Worm (Caenorhabditis elegans) whole organism, late embryonic: ENCODE data around the gene pgap-1.

Experiments used
- C08G9.2 ChIP-seq: sonication (generic microtip); optimal IDR thresholded peaks from 2 replicates; lab custom pipeline; 2016; ENCODE audit warnings: mild to moderate bottlenecking, missing genetic modification characterization, moderate library complexity, missing compliant biosample characterization
- F13H6.1 ChIP-seq: sonication (generic microtip); optimal IDR thresholded peaks from 2 replicates; lab custom pipeline; 2016; ENCODE audit warnings: missing genetic modification characterization, missing compliant biosample characterization
- K02D7.2 ChIP-seq: sonication (generic microtip); optimal IDR thresholded peaks from 2 replicates; lab custom pipeline; 2017; ENCODE audit warnings: mild to moderate bottlenecking, missing genetic modification characterization, missing compliant biosample characterization
- K09A11.1 ChIP-seq: sonication (generic microtip); optimal IDR thresholded peaks from 2 replicates; lab custom pipeline; 2017; ENCODE audit warnings: antibody characterized with exemption, mild to moderate bottlenecking, missing genetic modification characterization, missing compliant biosample characterization; ENCODE audit not compliant: insufficient read depth
- T23F11.4 ChIP-seq: fragments of 200-800 bp; sonication (Bioruptor generic); optimal IDR thresholded peaks from 2 replicates; lab custom pipeline; 2018; ENCODE audit warnings: mild to moderate bottlenecking, missing genetic modification characterization, missing compliant biosample characterization
- ahr-1 ChIP-seq: sonication (generic microtip); optimal IDR thresholded peaks from 2 replicates; lab custom pipeline; 2016; ENCODE audit warnings: missing genetic modification characterization, missing compliant biosample characterization
- ceh-19 ChIP-seq: fragments of 200-800 bp; sonication (Bioruptor generic); optimal IDR thresholded peaks from 2 replicates; lab custom pipeline; 2018; ENCODE audit warnings: mild to moderate bottlenecking, missing genetic modification characterization, missing compliant biosample characterization
- ceh-2 ChIP-seq: sonication (generic microtip); optimal IDR thresholded peaks from 2 replicates; lab custom pipeline; 2016; ENCODE audit warnings: missing genotype, missing genetic modification characterization, missing compliant biosample characterization
- ceh-24 ChIP-seq: sonication (generic microtip); optimal IDR thresholded peaks from 2 replicates; lab custom pipeline; 2016; ENCODE audit warnings: mild to moderate bottlenecking, missing genetic modification characterization, missing compliant biosample characterization
- ceh-31 ChIP-seq: sonication (generic microtip); optimal IDR thresholded peaks from 2 replicates; lab custom pipeline; 2016; ENCODE audit warnings: missing genetic modification characterization, missing compliant biosample characterization
- ceh-34 ChIP-seq: sonication (generic microtip); optimal IDR thresholded peaks from 2 replicates; lab custom pipeline; 2016; ENCODE audit warnings: mild to moderate bottlenecking, missing genetic modification characterization, missing compliant biosample characterization
- ceh-48 ChIP-seq: sonication (generic microtip); optimal IDR thresholded peaks from 2 replicates; lab custom pipeline; 2016; ENCODE audit warnings: missing genetic modification characterization, inconsistent platforms, missing compliant biosample characterization
- eyg-1 ChIP-seq: sonication (generic microtip); optimal IDR thresholded peaks from 2 replicates; lab custom pipeline; 2016; ENCODE audit warnings: missing genotype, missing genetic modification characterization, missing compliant biosample characterization
- fax-1 ChIP-seq: sonication (generic microtip); optimal IDR thresholded peaks from 2 replicates; lab custom pipeline; 2016; ENCODE audit warnings: missing genotype, missing genetic modification characterization, missing compliant biosample characterization
- gmeb-2 ChIP-seq: sonication (generic microtip); optimal IDR thresholded peaks from 2 replicates; lab custom pipeline; 2016; ENCODE audit warnings: missing genetic modification characterization, inconsistent platforms, missing compliant biosample characterization
- hlh-13 ChIP-seq: fragments of 200-800 bp; sonication (Bioruptor generic); optimal IDR thresholded peaks from 2 replicates; lab custom pipeline; 2018; ENCODE audit warnings: mild to moderate bottlenecking, missing genetic modification characterization, missing compliant biosample characterization
- hlh-15 ChIP-seq: sonication (generic microtip); optimal IDR thresholded peaks from 2 replicates; lab custom pipeline; 2016; ENCODE audit warnings: missing genetic modification characterization, missing compliant biosample characterization
- hlh-30 ChIP-seq: sonication (generic microtip); optimal IDR thresholded peaks from 2 replicates; lab custom pipeline; 2017; ENCODE audit warnings: antibody characterized with exemption, missing genetic modification characterization, missing compliant biosample characterization; ENCODE audit not compliant: insufficient read depth
- lin-11 ChIP-seq: fragments of 200-800 bp; sonication (Bioruptor generic); optimal IDR thresholded peaks from 2 replicates; lab custom pipeline; 2018; ENCODE audit warnings: mild to moderate bottlenecking, missing genetic modification characterization, missing compliant biosample characterization
- madf-2 ChIP-seq: sonication (generic microtip); optimal IDR thresholded peaks from 2 replicates; lab custom pipeline; 2017; ENCODE audit warnings: missing genetic modification characterization, missing compliant biosample characterization
- mec-3 ChIP-seq: sonication (generic microtip); optimal IDR thresholded peaks from 2 replicates; lab custom pipeline; 2016; ENCODE audit warnings: borderline replicate concordance, missing genetic modification characterization, missing compliant biosample characterization
- nhr-232 ChIP-seq: sonication (generic microtip); optimal IDR thresholded peaks from 2 replicates; lab custom pipeline; 2016; ENCODE audit warnings: missing genetic modification characterization, missing compliant biosample characterization
- npax-4 ChIP-seq: sonication (generic microtip); optimal IDR thresholded peaks from 2 replicates; lab custom pipeline; 2016; ENCODE audit warnings: missing genetic modification characterization, missing compliant biosample characterization
- odd-2 ChIP-seq: sonication (generic microtip); optimal IDR thresholded peaks from 2 replicates; lab custom pipeline; 2017; ENCODE audit warnings: antibody characterized with exemption, mild to moderate bottlenecking, missing genetic modification characterization, missing compliant biosample characterization
- pat-9 ChIP-seq: fragments of 200-800 bp; sonication (Bioruptor generic); optimal IDR thresholded peaks from 2 replicates; lab custom pipeline; 2018; ENCODE audit warnings: mild to moderate bottlenecking, missing genetic modification characterization, moderate library complexity, missing compliant biosample characterization
- pax-1 ChIP-seq: fragments of 150-350 bp; optimal IDR thresholded peaks from 2 replicates; lab custom pipeline; 2014; ENCODE audit warnings: missing biosample characterization, missing genetic modification characterization
- pha-4 ChIP-seq: fragments of 150-350 bp; optimal IDR thresholded peaks from 2 replicates; lab custom pipeline; 2018; ENCODE audit warnings: missing biosample characterization, missing genetic modification reagents, missing genetic modification characterization
- pqm-1 ChIP-seq: sonication (generic microtip); optimal IDR thresholded peaks from 2 replicates; lab custom pipeline; 2016; ENCODE audit warnings: missing genetic modification characterization, missing compliant biosample characterization
- ref-2 ChIP-seq: sonication (generic microtip); optimal IDR thresholded peaks from 2 replicates; lab custom pipeline; 2016; ENCODE audit warnings: missing genetic modification characterization, missing compliant biosample characterization
- rnt-1 ChIP-seq: sonication (generic microtip); optimal IDR thresholded peaks from 2 replicates; lab custom pipeline; 2016; ENCODE audit warnings: missing genetic modification characterization, missing compliant biosample characterization
- tbx-7 ChIP-seq: sonication (generic microtip); optimal IDR thresholded peaks from 2 replicates; lab custom pipeline; 2016; ENCODE audit warnings: missing genotype, missing genetic modification characterization, missing compliant biosample characterization
- unc-3 ChIP-seq, 2 experiments: fragments of 200-800 bp in 1 of 2; sonication (Bioruptor generic) in 1 of 2; sonication (generic microtip) in 1 of 2; conservative IDR thresholded peaks in 1 of 2; optimal IDR thresholded peaks in 1 of 2; 2 replicates each; pipeline versions ENCODE4 v1.3.6 to Lab custom; 2016 to 2022; ENCODE audit warnings: missing compliant biosample characterization in 2 of 2, missing genetic modification characterization in 2 of 2, missing genetic modification reagents in 1 of 2
- zip-5 ChIP-seq: sonication (generic microtip); optimal IDR thresholded peaks from 2 replicates; lab custom pipeline; 2016; ENCODE audit warnings: missing genetic modification characterization, missing compliant biosample characterization

pgap-1 gene

DNA sequence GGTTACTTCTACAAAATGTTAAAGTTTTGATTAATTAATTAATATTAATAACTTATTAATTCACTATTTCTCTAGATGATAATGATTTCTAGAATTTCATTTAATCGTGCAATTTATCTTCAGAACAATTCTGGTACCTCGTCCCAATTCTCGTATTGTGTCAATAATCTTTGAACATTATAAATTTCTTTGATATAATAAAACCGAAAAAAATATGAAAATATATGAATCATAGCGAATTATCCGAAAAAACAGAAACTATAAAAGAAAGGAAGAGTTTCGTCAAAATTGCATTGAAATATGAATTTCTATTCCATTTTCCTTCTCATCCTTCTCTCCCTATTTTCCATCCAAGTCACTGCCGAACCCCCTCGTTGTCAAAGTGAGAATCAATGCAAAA, 9.1 kb downstream of the pgap-1 start, which contains the start of gene T19B10.12:
Gene T19B10.12 (plus strand): TSS at position 301 of the 400 bp plus-strand sequence.
- TF ChIP-seq F13H6.1 = no peak
- no peak for TF ChIP-seq ceh-48 (tag; lab: Kevin White, UChicago)
- no peak for TF ChIP-seq hlh-30
- TF ChIP-seq fax-1 = no peak
- no peak for TF ChIP-seq ceh-24 (tag; lab: Kevin White, UChicago)
- no peak for TF ChIP-seq npax-4 (tag; lab: Kevin White, UChicago)
- no peak for TF ChIP-seq T23F11.4 (GFP tag; lab: Kevin White, UChicago)

DNA sequence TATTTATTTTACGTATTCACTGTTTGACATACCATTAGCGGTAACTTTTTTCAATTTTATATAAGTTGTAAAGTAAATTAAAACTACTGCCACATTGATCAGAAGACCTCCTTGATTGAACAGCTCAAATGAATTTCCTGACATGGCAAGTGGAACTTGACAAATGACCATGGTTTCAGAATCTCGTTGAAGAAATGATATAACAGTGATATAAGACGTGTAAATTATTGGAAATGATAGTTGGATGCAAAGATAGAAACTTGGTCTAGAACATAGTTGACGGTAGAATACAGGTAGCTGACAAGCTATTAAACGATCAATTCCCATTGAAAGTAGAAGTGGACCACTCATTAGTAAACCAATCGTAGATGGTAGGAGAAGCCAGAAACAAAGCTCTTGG, 10.1 kb downstream of the pgap-1 start:
- no peak for TF ChIP-seq tbx-7 (tag; lab: Kevin White, UChicago)

- TF ChIP-seq ceh-2 (tag; lab: Kevin White, UChicago) = no peak
- TF ChIP-seq odd-2 (tag; lab: Kevin White, UChicago) = no peak
- no peak for TF ChIP-seq npax-4 (tag; lab: Kevin White, UChicago)
- no peak for TF ChIP-seq K09A11.1 (tag; lab: Kevin White, UChicago)
- no peak for TF ChIP-seq T23F11.4 (GFP tag; lab: Kevin White, UChicago)
- TF ChIP-seq madf-2 (tag; lab: Kevin White, UChicago) = no peak
- no peak for TF ChIP-seq ahr-1
Observed at ce11 chrV:11252429-11252828, 10.7 kb downstream of the pgap-1 start, which contains the start of gene srsx-33. TSS of gene srsx-33 (minus strand) at chrV:11252529.

DNA sequence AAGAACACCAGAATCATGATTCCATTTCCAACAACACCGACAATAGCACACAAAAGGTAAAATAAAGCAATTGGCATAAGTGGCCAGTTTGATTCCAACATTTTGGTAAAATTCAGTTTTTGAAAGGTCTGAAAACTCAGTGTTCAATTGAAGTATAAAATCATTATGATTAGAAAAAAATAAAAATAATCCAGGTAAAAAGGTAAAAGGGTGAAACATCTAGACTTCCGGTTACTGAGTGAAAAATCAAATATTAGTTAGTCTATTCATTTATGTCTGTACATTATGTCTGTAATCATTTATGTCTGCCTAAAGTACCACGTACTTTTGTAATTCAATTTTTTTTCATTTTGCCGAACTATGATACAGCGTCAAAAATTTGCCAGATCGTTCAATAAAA, 13.3 kb downstream of the pgap-1 start, which contains the start of gene srsx-31:
Gene srsx-31 (minus strand): TSS at position 101 of the 400 bp plus-strand sequence.
- TF ChIP-seq ref-2 (tag; lab: Kevin White, UChicago) (no peak), madf-2 (tag; lab: Kevin White, UChicago) (no peak), ceh-34 (no peak), hlh-13 (GFP tag; lab: Kevin White, UChicago) (no peak), lin-11 (tag; lab: Kevin White, UChicago) (no peak), pax-1 (tag; lab: Kevin White, UChicago) (no peak)

DNA sequence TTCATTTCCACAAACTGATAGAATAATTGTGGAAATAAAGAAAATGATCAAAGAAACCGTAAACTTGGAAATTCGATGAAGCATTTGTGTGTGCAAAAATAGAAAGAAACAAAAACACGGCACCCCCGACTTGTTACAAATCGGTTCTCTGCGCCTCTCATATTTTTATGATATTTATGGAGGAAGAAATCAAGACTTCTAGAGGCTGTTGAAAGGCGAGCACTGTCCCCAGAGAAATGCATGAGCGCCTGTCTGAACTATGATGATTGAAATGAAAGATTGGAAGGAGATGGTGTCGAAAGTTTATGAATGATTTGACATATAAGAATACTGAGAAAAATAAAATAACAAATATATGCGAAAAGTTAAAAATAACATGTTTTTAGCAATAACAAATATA, 17.2 kb downstream of the pgap-1 start, which contains the start of gene lgc-36:
Gene lgc-36 (minus strand): TSS at position 101 of the 400 bp plus-strand sequence.
- TF ChIP-seq pax-1 (tag; lab: Kevin White, UChicago) (no peak), ceh-24 (tag; lab: Kevin White, UChicago) (no peak), mec-3 (no peak), ceh-2 (tag; lab: Kevin White, UChicago) (no peak), nhr-232 (no peak), fax-1 (no peak), unc-3 (GFP tag; conservative IDR thresholded peaks at IDR 0.05; lab: Robert Waterston, UW) (no peak), unc-3 (tag; optimal IDR thresholded peaks at IDR 0.05; lab: Kevin White, UChicago) (no peak), ceh-31 (tag; lab: Kevin White, UChicago) (no peak)

- TF ChIP-seq pha-4 (tag; lab: Kevin White, UChicago) (no peak), rnt-1 (no peak), ceh-19 (GFP tag; lab: Kevin White, UChicago) (no peak), ceh-31 (tag; lab: Kevin White, UChicago) (no peak), npax-4 (tag; lab: Kevin White, UChicago) (no peak), odd-2 (tag; lab: Kevin White, UChicago) (no peak), gmeb-2 (tag; lab: Kevin White, UChicago) (no peak), pat-9 (tag; lab: Kevin White, UChicago) (no peak), unc-3 (GFP tag; conservative IDR thresholded peaks at IDR 0.05; lab: Robert Waterston, UW) (no peak), unc-3 (tag; optimal IDR thresholded peaks at IDR 0.05; lab: Kevin White, UChicago) (no peak), pqm-1 (tag; lab: Kevin White, UChicago) (no peak), zip-5 (tag; lab: Kevin White, UChicago) (no peak), hlh-30 (no peak), K02D7.2 (tag; lab: Kevin White, UChicago) (no peak), ref-2 (tag; lab: Kevin White, UChicago) (no peak), eyg-1 (no peak), hlh-15 (tag; lab: Kevin White, UChicago) (no peak), C08G9.2 (no peak)
Observed at ce11 chrV:11260622-11261021, 18.9 kb downstream of the pgap-1 start, which contains the start of gene F07B10.7. TSS of gene F07B10.7 (minus strand) at chrV:11260722.
